Worm (Caenorhabditis elegans) whole organism, L1 larva: ENCODE results near the gene F42A10.5.

Experiments used
- aly-2 ChIP-seq: fragments of 150-350 bp; optimal IDR thresholded peaks from 2 replicates; lab custom pipeline; 2014; ENCODE audit warnings: missing biosample characterization, missing genetic modification characterization
- hlh-17 ChIP-seq: fragments of 200-800 bp; sonication (Bioruptor generic); optimal IDR thresholded peaks from 2 replicates; lab custom pipeline; 2018; ENCODE audit warnings: missing genetic modification characterization, mild to moderate bottlenecking, missing compliant biosample characterization, moderate library complexity, borderline replicate concordance
- hlh-4 ChIP-seq: sonication (generic microtip); optimal IDR thresholded peaks from 2 replicates; lab custom pipeline; 2016; ENCODE audit warnings: mild to moderate bottlenecking, missing genetic modification characterization, missing compliant biosample characterization
- jun-1 ChIP-seq: fragments of 150-350 bp; optimal IDR thresholded peaks from 2 replicates; lab custom pipeline; 2014; ENCODE audit warnings: missing biosample characterization, missing genetic modification reagents, missing genetic modification characterization
- mdl-1 ChIP-seq, 2 experiments: fragments of 150-350 bp; optimal IDR thresholded peaks; 2 replicates each; lab custom pipeline; 2014 to 2017; ENCODE audit warnings: missing biosample characterization in 2 of 2, missing genetic modification characterization in 2 of 2, inconsistent platforms in 1 of 2
- nhr-47 ChIP-seq: sonication (generic microtip); optimal IDR thresholded peaks from 2 replicates; lab custom pipeline; 2016; ENCODE audit warnings: mild to moderate bottlenecking, missing genetic modification characterization, moderate library complexity, missing compliant biosample characterization
- nhr-76 ChIP-seq: sonication (generic microtip); optimal IDR thresholded peaks from 2 replicates; lab custom pipeline; 2017; ENCODE audit warnings: missing biosample characterization, missing genetic modification characterization
- nhr-77 ChIP-seq: fragments of 150-350 bp; optimal IDR thresholded peaks from 2 replicates; lab custom pipeline; 2014; ENCODE audit warnings: missing biosample characterization, missing genetic modification characterization
- nhr-90 ChIP-seq: sonication (generic microtip); optimal IDR thresholded peaks from 2 replicates; lab custom pipeline; 2016; ENCODE audit warnings: mild to moderate bottlenecking, missing genetic modification characterization, missing compliant biosample characterization; ENCODE audit not compliant: poor library complexity
- sptf-1 ChIP-seq: fragments of 150-350 bp; optimal IDR thresholded peaks from 2 replicates; lab custom pipeline; 2014; ENCODE audit warnings: missing biosample characterization, missing genetic modification characterization
- unc-62 ChIP-seq: fragments of 150-350 bp; optimal IDR thresholded peaks from 2 replicates; lab custom pipeline; 2014; ENCODE audit warnings: missing biosample characterization, missing genetic modification reagents, missing genetic modification characterization
- ztf-11 ChIP-seq, 2 experiments: sonication (generic microtip); optimal IDR thresholded peaks; 2 replicates each; lab custom pipeline; 2016 to 2017; ENCODE audit warnings: missing genetic modification characterization in 2 of 2, missing biosample characterization in 1 of 2, missing compliant biosample characterization in 1 of 2

DNA sequence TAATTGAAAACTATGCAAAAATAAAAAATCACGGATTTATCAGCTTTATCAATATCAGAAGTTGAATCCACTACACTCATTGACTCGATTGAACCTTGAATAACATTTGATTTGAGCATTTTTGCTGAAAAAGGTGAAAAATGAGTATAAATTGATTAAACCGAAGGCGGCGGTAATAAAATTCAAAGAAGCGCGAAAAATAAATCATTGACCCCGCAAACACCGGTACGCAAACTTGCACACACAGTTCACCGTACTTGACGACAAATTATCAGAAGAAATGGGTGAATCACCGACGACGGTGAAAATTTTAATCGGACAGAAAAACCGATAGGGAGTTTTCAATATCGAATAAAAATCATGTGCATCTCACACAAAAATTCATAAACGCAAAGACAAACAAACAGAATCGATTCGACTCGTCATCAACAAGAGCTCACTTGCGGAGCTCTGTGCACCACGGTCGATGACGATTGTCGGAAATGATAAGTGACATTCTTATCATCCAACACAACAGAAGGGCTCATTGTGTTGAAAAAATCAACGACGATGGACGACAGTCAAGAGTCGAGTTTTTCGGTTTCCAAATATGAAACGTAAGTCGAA is 23.7 kb downstream of the F42A10.5 start, which contains the start of the genes wht-7 and Y42G9A.1:
- no peak for TF ChIP-seq unc-62 (GFP tag; lab: Kevin White, UChicago)
- no peak for TF ChIP-seq nhr-77 (tag; lab: Kevin White, UChicago)
- TF ChIP-seq nhr-47 (tag; lab: Kevin White, UChicago): no peak
- no peak for TF ChIP-seq hlh-4
- TF ChIP-seq hlh-17 (GFP tag; lab: Kevin White, UChicago): no peak
- no peak for TF ChIP-seq aly-2 (tag; lab: Kevin White, UChicago)
- TF ChIP-seq mdl-1 (tag; optimal IDR thresholded peaks at IDR 0.05; lab: Kevin White, UChicago): no peak
- peak; percentile 19 for TF ChIP-seq jun-1
- no peak for TF ChIP-seq nhr-90 (tag; lab: Kevin White, UChicago)
- TF ChIP-seq sptf-1 (tag; lab: Kevin White, UChicago): no peak
- TF ChIP-seq nhr-76 (tag; lab: Kevin White, UChicago): no peak
- TF ChIP-seq ztf-11 (tag; optimal IDR thresholded peaks at IDR 0.05; lab: Kevin White, UChicago): no peak
